Fruit fly (Drosophila melanogaster): ENCODE measurements around the gene und.
A peak's percentile ranks its signal among the peaks of the same experiment; 100 is the strongest.

und gene

dm6 chr2L:9763212-9763869 lies at the start of gene und, which contains the start of gene Taf11:
Gene und, plus strand, starts transcription at chr2L:9763369.
Gene Taf11, minus strand, starts transcription at chr2L:9763262.
- peak; percentile 57 for TF ChIP-seq CG17801 (GFP tag; optimal IDR thresholded peaks at IDR 0.05; ENCODE audit: partially characterized antibody)

- no peak for TF ChIP-seq CG17801 (GFP tag; optimal IDR thresholded peaks at IDR 0.05; ENCODE audit: partially characterized antibody)
These were observed 34.4 kb upstream of the und start for dm6 chr2L:9728791-9729190.

dm6 chr2L:9729618-9730284 lies 33.4 kb upstream of the und start, which contains the start of gene CG13116:
Gene CG13116, plus strand, starts transcription at chr2L:9729940.
- no peak for TF ChIP-seq CG17801 (GFP tag; optimal IDR thresholded peaks at IDR 0.05; ENCODE audit: partially characterized antibody)

dm6 chr2L:9731269-9731668 lies 31.9 kb upstream of the und start:
- TF ChIP-seq CG17801 (GFP tag; optimal IDR thresholded peaks at IDR 0.05; ENCODE audit: partially characterized antibody) = no peak

- no peak for TF ChIP-seq CG17801 (GFP tag; optimal IDR thresholded peaks at IDR 0.05; ENCODE audit: partially characterized antibody)
These were observed 29.0 kb upstream of the und start for dm6 chr2L:9734134-9734533.

dm6 chr2L:9736000-9736695 lies 27.0 kb upstream of the und start, which contains the start of gene CG13117:
Gene CG13117, plus strand, starts transcription at chr2L:9736645.
- TF ChIP-seq CG17801 (GFP tag; optimal IDR thresholded peaks at IDR 0.05; ENCODE audit: partially characterized antibody) = no peak

dm6 chr2L:9737360-9737759 lies 25.8 kb upstream of the und start:
- no peak for TF ChIP-seq CG17801 (GFP tag; optimal IDR thresholded peaks at IDR 0.05; ENCODE audit: partially characterized antibody)

dm6 chr2L:9737803-9738202 lies 25.4 kb upstream of the und start:
- TF ChIP-seq CG17801 (GFP tag; optimal IDR thresholded peaks at IDR 0.05; ENCODE audit: partially characterized antibody) = no peak

dm6 chr2L:9739685-9740084 lies 23.5 kb upstream of the und start:
- TF ChIP-seq CG17801 (GFP tag; optimal IDR thresholded peaks at IDR 0.05; ENCODE audit: partially characterized antibody) = no peak

- TF ChIP-seq CG17801 (GFP tag; optimal IDR thresholded peaks at IDR 0.05; ENCODE audit: partially characterized antibody) = no peak
These were observed 19.3 kb upstream of the und start for dm6 chr2L:9743823-9744222.

dm6 chr2L:9744634-9745033 lies 18.5 kb upstream of the und start:
- TF ChIP-seq CG17801 (GFP tag; optimal IDR thresholded peaks at IDR 0.05; ENCODE audit: partially characterized antibody) = no peak

dm6 chr2L:9746236-9747225 lies 16.6 kb upstream of the und start, which contains the start of gene Nckx30C:
Gene Nckx30C, minus strand, starts transcription at chr2L:9746495.
- TF ChIP-seq CG17801 (GFP tag; optimal IDR thresholded peaks at IDR 0.05; ENCODE audit: partially characterized antibody) = no peak

- no peak for TF ChIP-seq CG17801 (GFP tag; optimal IDR thresholded peaks at IDR 0.05; ENCODE audit: partially characterized antibody)
These were observed 13.4 kb upstream of the und start, which contains the start of gene Cyp4e3 for dm6 chr2L:9749745-9750144. Gene Cyp4e3, minus strand, starts transcription at chr2L:9750071.

dm6 chr2L:9753357-9753756 lies 9.8 kb upstream of the und start:
- no peak for TF ChIP-seq CG17801 (GFP tag; optimal IDR thresholded peaks at IDR 0.05; ENCODE audit: partially characterized antibody)
